Worm (Caenorhabditis elegans) whole organism, L3 larva: ENCODE measurements around the gene ztf-20.

Experiments
- ZK546.5 ChIP-seq: sonication (generic microtip); optimal IDR thresholded peaks from 2 replicates; lab custom pipeline; 2017; ENCODE audit warnings: missing biosample characterization, missing genetic modification characterization
- ceh-82 ChIP-seq: fragments of 150-350 bp; optimal IDR thresholded peaks from 2 replicates; lab custom pipeline; 2014; ENCODE audit warnings: missing biosample characterization, missing genetic modification characterization
- ztf-11 ChIP-seq: fragments of 150-350 bp; optimal IDR thresholded peaks from 2 replicates; lab custom pipeline; 2014; ENCODE audit warnings: missing biosample characterization, missing genetic modification characterization

DNA sequence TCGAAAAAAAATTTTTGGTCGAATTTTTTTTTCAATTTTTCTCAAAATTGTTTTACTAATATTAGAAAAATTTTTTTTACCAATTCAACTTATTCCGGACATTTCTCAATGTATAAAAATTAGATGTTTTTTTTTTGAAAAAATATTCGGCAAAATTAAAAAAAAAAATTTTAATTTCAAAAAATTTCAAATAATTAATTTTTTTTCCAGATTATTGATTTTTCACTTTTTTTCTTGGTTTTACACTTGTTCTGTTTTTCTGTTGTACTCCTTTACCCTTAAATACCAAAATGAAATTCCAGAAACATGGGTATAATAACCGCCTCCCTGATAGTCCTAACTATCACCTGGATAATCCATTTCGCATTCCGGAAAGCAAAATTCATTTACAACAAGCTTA lies 48.2 kb downstream of the ztf-20 start, which contains the start of gene cyp-42A1:
- no peak for TF ChIP-seq ztf-11 (tag; lab: Kevin White, UChicago)
- no peak for TF ChIP-seq ceh-82 (tag; lab: Kevin White, UChicago)
- no peak for TF ChIP-seq ZK546.5 (tag; lab: Kevin White, UChicago)
